In the genomic region with DNA sequence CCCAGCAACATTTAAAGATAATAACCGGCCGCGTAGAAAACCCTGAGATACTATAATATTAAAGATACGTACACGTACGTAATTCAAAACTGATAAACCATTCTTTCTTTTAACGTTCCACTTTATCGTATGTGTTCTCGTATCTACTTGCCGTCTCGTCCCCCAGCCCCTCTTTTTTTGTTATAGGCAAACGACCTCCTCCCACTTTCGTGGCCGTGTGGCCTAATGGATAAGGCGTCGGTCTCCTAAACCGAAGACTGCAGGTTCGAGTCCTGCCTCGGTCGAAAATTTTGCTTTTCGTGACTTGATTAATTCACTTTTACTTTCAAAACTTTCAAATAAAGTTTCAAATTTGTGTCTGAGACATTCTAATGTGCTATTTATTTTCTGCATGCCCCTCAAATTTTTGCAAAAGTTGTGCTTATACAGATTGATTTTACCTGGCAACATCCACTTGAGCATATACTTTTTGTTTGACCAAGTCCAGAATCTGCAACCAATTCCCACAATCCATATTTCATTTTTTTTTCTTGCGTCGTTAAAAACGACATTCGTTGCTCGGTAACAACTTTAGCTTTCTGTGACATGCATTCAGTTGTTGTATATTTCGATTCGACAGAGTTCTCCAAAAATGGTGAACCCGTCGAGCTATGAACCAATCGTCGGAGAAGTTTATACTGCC, we compare ENCODE assay signal across 2 worm cellular contexts.
TF ChIP-seq lines count a peak whose summit lies in the region.

A gene (plus strand): TSS at position 632 of the 682 bp plus-strand sequence.

TF ChIP-seq in whole organism, L1 larva, 84 proteins besides CTCF, POLR2A, EP300 and RAD21 (continued from another document and continues in another):
- TF ChIP-seq hlh-4 (tag; optimal IDR thresholded peaks at IDR 0.05; lab: Kevin White, UChicago): no peak
- peak; percentile 24 for TF ChIP-seq xbp-1 (tag; optimal IDR thresholded peaks at IDR 0.05; lab: Kevin White, UChicago)
- TF ChIP-seq ces-1 (GFP tag; optimal IDR thresholded peaks at IDR 0.05; lab: Kevin White, UChicago): no peak
- TF ChIP-seq lin-15B (tag; optimal IDR thresholded peaks at IDR 0.05; lab: Kevin White, UChicago): no peak
- TF ChIP-seq ceh-63 (GFP tag; optimal IDR thresholded peaks at IDR 0.05; lab: Kevin White, UChicago): no peak
- TF ChIP-seq nhr-237 (tag; optimal IDR thresholded peaks at IDR 0.05; lab: Kevin White, UChicago): no peak
- no peak for TF ChIP-seq sup-37 (GFP tag; optimal IDR thresholded peaks at IDR 0.05; lab: Kevin White, UChicago)
- TF ChIP-seq pqm-1 (tag; optimal IDR thresholded peaks at IDR 0.05; lab: Kevin White, UChicago): no peak
- TF ChIP-seq ztf-4 (tag; optimal IDR thresholded peaks at IDR 0.05; lab: Kevin White, UChicago): no peak
- TF ChIP-seq sox-4 (tag; optimal IDR thresholded peaks at IDR 0.05; lab: Kevin White, UChicago): no peak
- TF ChIP-seq lin-35 (GFP tag; optimal IDR thresholded peaks at IDR 0.05; lab: Kevin White, UChicago): peak in 1 of 2 experiments; percentile 70
- peak; percentile 39 for TF ChIP-seq rnt-1 (tag; optimal IDR thresholded peaks at IDR 0.05; lab: Kevin White, UChicago)
- peak; percentile 51 for TF ChIP-seq nhr-90 (tag; optimal IDR thresholded peaks at IDR 0.05; lab: Kevin White, UChicago; ENCODE audit: poor library complexity)
- no peak for TF ChIP-seq nhr-84 (tag; optimal IDR thresholded peaks at IDR 0.05; lab: Kevin White, UChicago)
- no peak for TF ChIP-seq alr-1 (tag; optimal IDR thresholded peaks at IDR 0.05; lab: Kevin White, UChicago; ENCODE audit: borderline replicate concordance)
- no peak for TF ChIP-seq fkh-8 (tag; optimal IDR thresholded peaks at IDR 0.05; lab: Kevin White, UChicago)
- TF ChIP-seq mab-9 (GFP tag; IDR thresholded peaks at IDR 0.05; lab: Robert Waterston, UW): no peak
- TF ChIP-seq vab-15 (tag; optimal IDR thresholded peaks at IDR 0.05; lab: Kevin White, UChicago): no peak
- TF ChIP-seq skn-1 (tag; optimal IDR thresholded peaks at IDR 0.05; lab: Kevin White, UChicago): no peak
- no peak for TF ChIP-seq ceh-90 (tag; optimal IDR thresholded peaks at IDR 0.05; lab: Kevin White, UChicago)
- peak; percentile 13; the same call in 1 of the 2 replicates for TF ChIP-seq grh-1 (GFP tag; IDR thresholded peaks at IDR 0.05; lab: Robert Waterston, UW)
- TF ChIP-seq unc-98 (GFP tag; IDR thresholded peaks at IDR 0.05; lab: Robert Waterston, UW): no peak
- no peak for TF ChIP-seq efl-1 (optimal IDR thresholded peaks at IDR 0.05; lab: Kevin White, UChicago)
- no peak for TF ChIP-seq efl-1 (GFP tag; optimal IDR thresholded peaks at IDR 0.05 in 1 of 2; lab: Kevin White, UChicago)
- peak; percentile 9 for TF ChIP-seq fos-1 (tag; optimal IDR thresholded peaks at IDR 0.05; lab: Kevin White, UChicago)
- TF ChIP-seq lin-14 (GFP tag; optimal IDR thresholded peaks at IDR 0.05; lab: Kevin White, UChicago): no peak
- TF ChIP-seq ztf-11 (tag; optimal IDR thresholded peaks at IDR 0.05; lab: Kevin White, UChicago): peak in 1 of 2 experiments; percentile 8
- TF ChIP-seq lin-13 (GFP tag; optimal IDR thresholded peaks at IDR 0.05; lab: Kevin White, UChicago): no peak
- TF ChIP-seq mep-1 (tag; optimal IDR thresholded peaks at IDR 0.05; lab: Kevin White, UChicago): no peak
- TF ChIP-seq ama-1 (optimal IDR thresholded peaks at IDR 0.05; lab: Kevin White, UChicago): no peak
- TF ChIP-seq ets-5 (GFP tag; IDR thresholded peaks at IDR 0.05; lab: Robert Waterston, UW): no peak
- TF ChIP-seq mdl-1 (tag; optimal IDR thresholded peaks at IDR 0.05; lab: Kevin White, UChicago): peak in 1 of 2 experiments; percentile 16
- TF ChIP-seq sptf-1 (tag; optimal IDR thresholded peaks at IDR 0.05; lab: Kevin White, UChicago): no peak
- no peak for TF ChIP-seq Y116A8C.19 (tag; optimal IDR thresholded peaks at IDR 0.05; lab: Kevin White, UChicago; ENCODE audit: borderline replicate concordance)
- TF ChIP-seq dpl-1 (GFP tag; optimal IDR thresholded peaks at IDR 0.05; lab: Kevin White, UChicago): peak in 2 of 3 experiments; percentile 4 to 15
- TF ChIP-seq lsy-2 (tag; optimal IDR thresholded peaks at IDR 0.05; lab: Kevin White, UChicago): no peak
- no peak for TF ChIP-seq lin-39 (tag; optimal IDR thresholded peaks at IDR 0.05; lab: Kevin White, UChicago)
- TF ChIP-seq C16A3.4 (tag; optimal IDR thresholded peaks at IDR 0.05; lab: Kevin White, UChicago): peak; percentile 23
- peak; percentile 8 for TF ChIP-seq pax-3 (tag; optimal IDR thresholded peaks at IDR 0.05; lab: Kevin White, UChicago)
- no peak for TF ChIP-seq snpc-4 (tag; optimal IDR thresholded peaks at IDR 0.05; lab: Kevin White, UChicago)
- TF ChIP-seq nhr-12 (tag; optimal IDR thresholded peaks at IDR 0.05; lab: Kevin White, UChicago): no peak
- TF ChIP-seq unc-62 (GFP tag; optimal IDR thresholded peaks at IDR 0.05; lab: Kevin White, UChicago): no peak
- TF ChIP-seq snu-23 (GFP tag; optimal IDR thresholded peaks at IDR 0.05; lab: Kevin White, UChicago): peak; percentile 64
- TF ChIP-seq zip-4 (GFP tag; optimal IDR thresholded peaks at IDR 0.05; lab: Kevin White, UChicago): no peak
- TF ChIP-seq aha-1 (tag; optimal IDR thresholded peaks at IDR 0.05; lab: Kevin White, UChicago): no peak
- TF ChIP-seq egl-13 (tag; optimal IDR thresholded peaks at IDR 0.05; lab: Kevin White, UChicago): no peak
- peak; percentile 10 for TF ChIP-seq fkh-10 (GFP tag; optimal IDR thresholded peaks at IDR 0.05; lab: Kevin White, UChicago)
- TF ChIP-seq nhr-11 (tag; optimal IDR thresholded peaks at IDR 0.05; lab: Kevin White, UChicago): no peak
- no peak for TF ChIP-seq pag-3 (tag; optimal IDR thresholded peaks at IDR 0.05; lab: Kevin White, UChicago; ENCODE audit: borderline replicate concordance, insufficient read depth)
- peak; percentile 44 for TF ChIP-seq blmp-1 (tag; optimal IDR thresholded peaks at IDR 0.05; lab: Kevin White, UChicago)
- TF ChIP-seq nhr-19 (GFP tag; conservative IDR thresholded peaks at IDR 0.05; lab: Robert Waterston, UW): peak; percentile 34; the same call in 1 of the 2 replicates
- no peak for TF ChIP-seq efl-3 (GFP tag; optimal IDR thresholded peaks at IDR 0.05; lab: Kevin White, UChicago)
- TF ChIP-seq isw-1 (GFP tag; IDR thresholded peaks at IDR 0.05; lab: Robert Waterston, UW): no peak
- no peak for TF ChIP-seq ceh-8 (GFP tag; optimal IDR thresholded peaks at IDR 0.05; lab: Kevin White, UChicago)
- TF ChIP-seq dsc-1 (tag; optimal IDR thresholded peaks at IDR 0.05; lab: Kevin White, UChicago): peak; percentile 43
- no peak for TF ChIP-seq nhr-28 (tag; optimal IDR thresholded peaks at IDR 0.05; lab: Kevin White, UChicago)
- no peak for TF ChIP-seq F16B12.6 (tag; optimal IDR thresholded peaks at IDR 0.05; lab: Kevin White, UChicago)
- no peak for TF ChIP-seq unc-86 (tag; optimal IDR thresholded peaks at IDR 0.05; lab: Kevin White, UChicago)
- peak in 1 of 6 experiments; percentile 24 for TF ChIP-seq elt-3 (tag; optimal IDR thresholded peaks at IDR 0.05; lab: Kevin White, UChicago)
- TF ChIP-seq nhr-77 (tag; optimal IDR thresholded peaks at IDR 0.05; lab: Kevin White, UChicago): peak; percentile 28
- no peak for TF ChIP-seq C34B4.2 (tag; optimal IDR thresholded peaks at IDR 0.05; lab: Kevin White, UChicago)
- TF ChIP-seq mef-2 (tag; optimal IDR thresholded peaks at IDR 0.05; lab: Kevin White, UChicago): no peak
- no peak for TF ChIP-seq aly-2 (tag; optimal IDR thresholded peaks at IDR 0.05; lab: Kevin White, UChicago)

TF ChIP-seq in whole organism, young adult, 124 proteins besides CTCF, POLR2A, EP300 and RAD21 (continued from another document and continues in another):
- TF ChIP-seq cebp-1 (GFP tag; IDR thresholded peaks at IDR 0.05; lab: Robert Waterston, UW) (no peak), cebp-1 (tag; optimal IDR thresholded peaks at IDR 0.05; lab: Kevin White, UChicago) (no peak), ceh-27 (GFP tag; optimal IDR thresholded peaks at IDR 0.05; lab: Kevin White, UChicago) (peak; percentile 29), ztf-28 (GFP tag; IDR thresholded peaks at IDR 0.05; lab: Robert Waterston, UW) (peak; percentile 61; the same call in 1 of the 2 replicates), rcor-1 (GFP tag; IDR thresholded peaks at IDR 0.05; lab: Robert Waterston, UW) (0 out of 2 replicates have a peak, but pooled peaks have one; percentile 39), cebp-2 (GFP tag; IDR thresholded peaks at IDR 0.05; lab: Robert Waterston, UW) (no peak), snpc-1.1 (tag; optimal IDR thresholded peaks at IDR 0.05; lab: Kevin White, UChicago; ENCODE audit: insufficient read depth) (peak; percentile 39), ztf-6 (GFP tag; IDR thresholded peaks at IDR 0.05; lab: Robert Waterston, UW) (no peak), snpc-3.4 (tag; optimal IDR thresholded peaks at IDR 0.05; lab: Kevin White, UChicago) (no peak), lir-1 (GFP tag; conservative IDR thresholded peaks at IDR 0.05; lab: Robert Waterston, UW) (no peak), die-1 (tag; optimal IDR thresholded peaks at IDR 0.05; lab: Kevin White, UChicago) (peak; percentile 82), Y67H2A.10 (GFP tag; conservative IDR thresholded peaks at IDR 0.05; lab: Robert Waterston, UW) (no peak), B0035.1 (tag; optimal IDR thresholded peaks at IDR 0.05; lab: Kevin White, UChicago) (peak; percentile 49), hsf-1 (GFP tag; IDR thresholded peaks at IDR 0.05; lab: Robert Waterston, UW) (no peak), fkh-3 (tag; optimal IDR thresholded peaks at IDR 0.05; lab: Kevin White, UChicago) (no peak), T07F8.4 (tag; optimal IDR thresholded peaks at IDR 0.05; lab: Kevin White, UChicago) (peak; percentile 41), Y53F4B.3 (GFP tag; IDR thresholded peaks at IDR 0.05; lab: Robert Waterston, UW) (no peak), nhr-179 (tag; optimal IDR thresholded peaks at IDR 0.05; lab: Kevin White, UChicago) (no peak), zim-3 (tag; optimal IDR thresholded peaks at IDR 0.05; lab: Kevin White, UChicago) (no peak), hlh-26 (GFP tag; conservative IDR thresholded peaks at IDR 0.05; lab: Robert Waterston, UW) (no peak), mel-28 (tag; optimal IDR thresholded peaks at IDR 0.05; lab: Kevin White, UChicago; ENCODE audit: borderline replicate concordance) (no peak), Y79H2A.3 (GFP tag; conservative IDR thresholded peaks at IDR 0.05; lab: Robert Waterston, UW) (no peak), ztf-3 (GFP tag; optimal IDR thresholded peaks at IDR 0.05; lab: Kevin White, UChicago) (no peak), nfyb-1 (GFP tag; IDR thresholded peaks at IDR 0.05; lab: Robert Waterston, UW) (peak; percentile 74; the same call in 1 of the 2 replicates), attf-3 (GFP tag; conservative IDR thresholded peaks at IDR 0.05; lab: Robert Waterston, UW) (no peak), Y56A3A.18 (GFP tag; IDR thresholded peaks at IDR 0.05; lab: Robert Waterston, UW) (peak; percentile 79; the same call in 1 of the 2 replicates), aptf-2 (GFP tag; conservative IDR thresholded peaks at IDR 0.05; lab: Robert Waterston, UW) (no peak; the same call in 1 of the 2 replicates), mes-4 (tag; optimal IDR thresholded peaks at IDR 0.05; lab: Kevin White, UChicago) (no peak), zfh-2 (GFP tag; conservative IDR thresholded peaks at IDR 0.05; lab: Robert Waterston, UW) (no peak), B0261.1 (tag; optimal IDR thresholded peaks at IDR 0.05; lab: Kevin White, UChicago) (peak; percentile 88), lin-54 (GFP tag; optimal IDR thresholded peaks at IDR 0.05; lab: Kevin White, UChicago) (no peak), F10E7.11 (tag; optimal IDR thresholded peaks at IDR 0.05; lab: Kevin White, UChicago) (no peak), dox-1 (GFP tag; IDR thresholded peaks at IDR 0.05; lab: Robert Waterston, UW) (no peak; the same call in 1 of the 2 replicates), nfya-2 (GFP tag; IDR thresholded peaks at IDR 0.05; lab: Robert Waterston, UW) (no peak), F52B5.7 (tag; optimal IDR thresholded peaks at IDR 0.05; lab: Kevin White, UChicago) (no peak), snpc-4 (GFP tag; optimal IDR thresholded peaks at IDR 0.05; lab: Kevin White, UChicago) (peak; percentile 65), snpc-4 (tag; optimal IDR thresholded peaks at IDR 0.05; lab: Kevin White, UChicago) (peak in 2 of 4 experiments; percentile 59 to 74), F57C9.4 (tag; optimal IDR thresholded peaks at IDR 0.05; lab: Kevin White, UChicago) (no peak), Y95B8A.8 (GFP tag; IDR thresholded peaks at IDR 0.05; lab: Robert Waterston, UW) (no peak), ztf-25 (GFP tag; IDR thresholded peaks at IDR 0.05; lab: Robert Waterston, UW) (0 out of 2 replicates have a peak, but pooled peaks have one; percentile 65), lin-26 (GFP tag; IDR thresholded peaks at IDR 0.05; lab: Robert Waterston, UW) (peak; percentile 93), ama-1 (optimal IDR thresholded peaks at IDR 0.05; lab: Kevin White, UChicago) (no peak), ama-1 (GFP tag; optimal IDR thresholded peaks at IDR 0.05; lab: Kevin White, UChicago) (peak in 1 of 2 experiments; percentile 15), sptf-2 (GFP tag; optimal IDR thresholded peaks at IDR 0.05; lab: Kevin White, UChicago) (no peak), tbp1 (GFP tag; optimal IDR thresholded peaks at IDR 0.05; lab: Kevin White, UChicago) (peak; percentile 97), atf-7 (tag; optimal IDR thresholded peaks at IDR 0.05; lab: Kevin White, UChicago) (peak; percentile 8), F33H1.4 (GFP tag; IDR thresholded peaks at IDR 0.05; lab: Robert Waterston, UW) (no peak), F22D6.2 (tag; optimal IDR thresholded peaks at IDR 0.05; lab: Kevin White, UChicago) (no peak), B0336.3 (GFP tag; IDR thresholded peaks at IDR 0.05; lab: Robert Waterston, UW) (no peak), ztf-18 (tag; optimal IDR thresholded peaks at IDR 0.05; lab: Kevin White, UChicago) (peak; percentile 51), F39B2.1 (GFP tag; IDR thresholded peaks at IDR 0.05; lab: Robert Waterston, UW) (no peak), sdz-38 (tag; optimal IDR thresholded peaks at IDR 0.05; lab: Kevin White, UChicago) (no peak), egl-18 (GFP tag; IDR thresholded peaks at IDR 0.05; lab: Robert Waterston, UW) (0 out of 2 replicates have a peak, but pooled peaks have one; percentile 10), ccch-3 (GFP tag; optimal IDR thresholded peaks at IDR 0.05; lab: Kevin White, UChicago) (no peak), T26A5.8 (tag; optimal IDR thresholded peaks at IDR 0.05; lab: Kevin White, UChicago) (no peak), repo-1 (tag; optimal IDR thresholded peaks at IDR 0.05; lab: Kevin White, UChicago) (peak; percentile 50), lag-1 (GFP tag; IDR thresholded peaks at IDR 0.05; lab: Robert Waterston, UW) (no peak), let-526 (GFP tag; IDR thresholded peaks at IDR 0.05; lab: Robert Waterston, UW) (no peak), athp-1 (tag; optimal IDR thresholded peaks at IDR 0.05; lab: Kevin White, UChicago) (no peak), F49E8.2 (tag; optimal IDR thresholded peaks at IDR 0.05; lab: Kevin White, UChicago; ENCODE audit: insufficient read depth) (no peak), ceh-58 (GFP tag; IDR thresholded peaks at IDR 0.05; lab: Robert Waterston, UW) (no peak), ztf-26 (tag; optimal IDR thresholded peaks at IDR 0.05; lab: Kevin White, UChicago) (peak; percentile 35), chd-7 (tag; optimal IDR thresholded peaks at IDR 0.05; lab: Kevin White, UChicago) (peak; percentile 65), ceh-40 (GFP tag; IDR thresholded peaks at IDR 0.05; lab: Robert Waterston, UW) (0 out of 2 replicates have a peak, but pooled peaks have one; percentile 73), K12H6.12 (tag; optimal IDR thresholded peaks at IDR 0.05; lab: Kevin White, UChicago) (peak; percentile 21), somi-1 (GFP tag; optimal IDR thresholded peaks at IDR 0.05; lab: Kevin White, UChicago) (peak; percentile 31), F57A8.1 (GFP tag; optimal IDR thresholded peaks at IDR 0.05; lab: Kevin White, UChicago) (no peak), mcd-1 (GFP tag; IDR thresholded peaks at IDR 0.05; lab: Robert Waterston, UW) (no peak; the same call in 1 of the 2 replicates), Y53G8AR.9 (GFP tag; conservative IDR thresholded peaks at IDR 0.05; lab: Robert Waterston, UW) (no peak), pbrm-1 (GFP tag; IDR thresholded peaks at IDR 0.05; lab: Robert Waterston, UW) (peak; percentile 79)
